Fruit fly (Drosophila melanogaster): ENCODE measurements around the gene CG15747.

Gene CG15747

DNA sequence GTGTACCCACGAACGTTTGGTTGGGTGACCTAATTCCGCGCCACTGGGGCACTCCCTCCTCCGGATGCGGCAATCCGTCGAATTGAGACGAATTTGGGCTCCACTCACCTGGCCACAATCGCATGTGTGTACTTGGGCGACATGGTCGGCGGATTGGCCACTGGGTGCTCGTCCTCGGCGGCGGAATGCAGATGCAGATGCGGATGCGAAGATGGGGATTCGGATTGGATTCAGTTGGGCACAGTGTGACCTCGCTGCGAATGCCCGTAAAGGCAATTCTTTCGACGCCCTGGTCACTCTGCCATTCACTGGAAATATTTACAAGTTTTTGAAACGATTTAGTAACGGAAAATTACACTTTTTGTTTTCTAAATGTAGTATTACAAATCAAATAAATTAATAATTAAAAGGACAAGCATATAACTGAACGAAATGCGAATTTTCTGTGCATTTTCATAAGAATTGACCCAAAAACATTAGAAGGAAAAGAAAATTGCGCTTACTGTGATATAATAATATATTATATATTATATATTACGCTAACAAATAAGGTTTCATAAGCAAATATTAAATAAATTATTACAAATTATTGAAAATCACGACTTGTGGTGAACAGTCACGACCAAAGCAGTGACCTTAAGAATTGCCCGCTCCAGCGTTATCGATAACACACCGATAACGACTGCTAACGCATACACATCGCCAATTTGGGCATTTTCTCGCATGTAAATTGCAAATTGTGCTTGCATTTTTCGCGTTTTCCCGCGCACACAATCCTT, 41.5 kb upstream of the CG15747 start, which contains the start of gene CG1622 (continued):
- TF ChIP-seq slbo (GFP tag; IDR thresholded peaks at IDR 0.05): peak; percentile 45; the same call in 1 of the 2 replicates
- peak; percentile 47 for TF ChIP-seq nmo (GFP tag; optimal IDR thresholded peaks at IDR 0.05)
- TF ChIP-seq dan (GFP tag; IDR thresholded peaks at IDR 0.05): no peak
- peak; percentile 33; the same call in 1 of the 3 replicates for TF ChIP-seq tgo (GFP tag; IDR thresholded peaks at IDR 0.05)
- TF ChIP-seq Hr51 (GFP tag; optimal IDR thresholded peaks at IDR 0.05): no peak
- no peak; the same call in 1 of the 2 replicates for TF ChIP-seq CG11247 (GFP tag; IDR thresholded peaks at IDR 0.05)
- peak; percentile 43; the same call in 1 of the 3 replicates for TF ChIP-seq CG11456 (GFP tag; IDR thresholded peaks at IDR 0.05)
- TF ChIP-seq YL-1 (GFP tag; optimal IDR thresholded peaks at IDR 0.05): peak; percentile 16
- no peak for TF ChIP-seq CG8944 (GFP tag; optimal IDR thresholded peaks at IDR 0.05)
- no peak for TF ChIP-seq btn (GFP tag; optimal IDR thresholded peaks at IDR 0.05)
- no peak for TF ChIP-seq pros (GFP tag; optimal IDR thresholded peaks at IDR 0.05)
- no peak for TF ChIP-seq crp (GFP tag; optimal IDR thresholded peaks at IDR 0.05)
- no peak for TF ChIP-seq pum (GFP tag; optimal IDR thresholded peaks at IDR 0.05)
- TF ChIP-seq Elba2 (GFP tag; optimal IDR thresholded peaks at IDR 0.05): peak; percentile 48
- peak; percentile 25 for TF ChIP-seq CG2120 (GFP tag; optimal IDR thresholded peaks at IDR 0.05)
- no peak for TF ChIP-seq ewg (GFP tag; optimal IDR thresholded peaks at IDR 0.05)
- TF ChIP-seq Hr3 (GFP tag; optimal IDR thresholded peaks at IDR 0.05): peak; percentile 38
- no peak for TF ChIP-seq sima (GFP tag; optimal IDR thresholded peaks at IDR 0.05)
- TF ChIP-seq dm (GFP tag; optimal IDR thresholded peaks at IDR 0.05): no peak
- TF ChIP-seq CG15696 (tag; optimal IDR thresholded peaks at IDR 0.05): peak; percentile 9
- TF ChIP-seq slou (GFP tag; optimal IDR thresholded peaks at IDR 0.05): no peak
- peak; percentile 48 for TF ChIP-seq CG2712 (tag; optimal IDR thresholded peaks at IDR 0.05)
- peak; percentile 23; the same call in 1 of the 2 replicates for TF ChIP-seq Scr (GFP tag; IDR thresholded peaks at IDR 0.05; ENCODE audit: partially characterized antibody)
- no peak for TF ChIP-seq kay (GFP tag; optimal IDR thresholded peaks at IDR 0.05)
- TF ChIP-seq ap (GFP tag; IDR thresholded peaks at IDR 0.05): no peak
- no peak for TF ChIP-seq toy (GFP tag; IDR thresholded peaks at IDR 0.05)
- TF ChIP-seq HLH3B (GFP tag; IDR thresholded peaks at IDR 0.05): no peak
- TF ChIP-seq CG4617 (GFP tag; optimal IDR thresholded peaks at IDR 0.05; ENCODE audit: borderline replicate concordance): peak; percentile 53
- TF ChIP-seq Xbp1 (GFP tag; optimal IDR thresholded peaks at IDR 0.05): peak; percentile 4
- no peak for TF ChIP-seq CG10209 (GFP tag; optimal IDR thresholded peaks at IDR 0.05)
- TF ChIP-seq chif (GFP tag; optimal IDR thresholded peaks at IDR 0.05): no peak
- no peak for TF ChIP-seq CG1832 (GFP tag; optimal IDR thresholded peaks at IDR 0.05)
- no peak for TF ChIP-seq Hsf (GFP tag; optimal IDR thresholded peaks at IDR 0.05)
- TF ChIP-seq gro (GFP tag; optimal IDR thresholded peaks at IDR 0.05): no peak
- no peak for TF ChIP-seq usp (GFP tag; optimal IDR thresholded peaks at IDR 0.05)
- TF ChIP-seq unc-4 (GFP tag; IDR thresholded peaks at IDR 0.05; ENCODE audit: partially characterized antibody): peak; percentile 33
- no peak for TF ChIP-seq CG16779 (GFP tag; IDR thresholded peaks at IDR 0.05)
- TF ChIP-seq Optix (GFP tag; IDR thresholded peaks at IDR 0.05): no peak
- no peak for TF ChIP-seq CG43689 (GFP tag; IDR thresholded peaks at IDR 0.05)
- TF ChIP-seq fd3F (GFP tag; optimal IDR thresholded peaks at IDR 0.05): no peak
- no peak for TF ChIP-seq CG18011 (GFP tag; optimal IDR thresholded peaks at IDR 0.05)
- no peak for TF ChIP-seq C15 (GFP tag; IDR thresholded peaks at IDR 0.05)
- TF ChIP-seq Sox100B (GFP tag; optimal IDR thresholded peaks at IDR 0.05): no peak
- no peak for TF ChIP-seq Bdp1 (GFP tag; optimal IDR thresholded peaks at IDR 0.05)
- no peak for TF ChIP-seq CG12942 (GFP tag; optimal IDR thresholded peaks at IDR 0.05)
- peak; percentile 21 for TF ChIP-seq Dek (tag; optimal IDR thresholded peaks at IDR 0.05)
- TF ChIP-seq CG9817 (tag; optimal IDR thresholded peaks at IDR 0.05): peak; percentile 27
- TF ChIP-seq eve (GFP tag; optimal IDR thresholded peaks at IDR 0.05): no peak
- no peak for TF ChIP-seq psq (GFP tag; optimal IDR thresholded peaks at IDR 0.05)
- peak; percentile 23 for TF ChIP-seq Dp (GFP tag; optimal IDR thresholded peaks at IDR 0.05)
